Worm (Caenorhabditis elegans) whole organism, early embryonic: ENCODE measurements around the gene vps-29.

ENCODE experiments used
- B0310.2 ChIP-seq: sonication (generic microtip); optimal IDR thresholded peaks from 2 replicates; lab custom pipeline; 2016; ENCODE audit warnings: mild to moderate bottlenecking, missing genetic modification characterization, missing compliant biosample characterization
- ama-1 ChIP-seq: fragments of 150-350 bp; optimal IDR thresholded peaks from 2 replicates; lab custom pipeline; 2014
- ceh-13 ChIP-seq: fragments of 200-800 bp; sonication (Bioruptor generic); optimal IDR thresholded peaks from 2 replicates; lab custom pipeline; 2018; ENCODE audit warnings: mild to moderate bottlenecking, missing genetic modification characterization, missing compliant biosample characterization
- flt-1 ChIP-seq: fragments of 200-800 bp; sonication (Bioruptor generic); IDR thresholded peaks from 2 replicates; pipeline ENCODE4 v1.3.6; 2022; ENCODE audit warnings: missing genetic modification characterization, missing compliant biosample characterization
- hnd-1 ChIP-seq: sonication (generic microtip); optimal IDR thresholded peaks from 2 replicates; lab custom pipeline; 2016; ENCODE audit warnings: missing genetic modification characterization, missing compliant biosample characterization
- pes-1 ChIP-seq: fragments of 200-800 bp; sonication (Bioruptor generic); IDR thresholded peaks from 2 replicates; pipeline ENCODE4 v1.3.6; 2022; ENCODE audit warnings: missing genetic modification reagents, missing genetic modification characterization, missing compliant biosample characterization
- scrt-1 ChIP-seq: fragments of 200-800 bp; sonication (Bioruptor generic); IDR thresholded peaks from 2 replicates; pipeline ENCODE4 v1.3.6; 2022; ENCODE audit warnings: missing genetic modification characterization, missing compliant biosample characterization
- tbx-37 ChIP-seq: fragments of 200-800 bp; sonication (Bioruptor generic); conservative IDR thresholded peaks from 2 replicates; pipeline ENCODE4 v1.3.6; 2022; ENCODE audit warnings: missing genetic modification reagents, missing genetic modification characterization, missing compliant biosample characterization
- tra-4 ChIP-seq: sonication (generic microtip); optimal IDR thresholded peaks from 2 replicates; lab custom pipeline; 2017; ENCODE audit warnings: missing genetic modification characterization, missing compliant biosample characterization

DNA sequence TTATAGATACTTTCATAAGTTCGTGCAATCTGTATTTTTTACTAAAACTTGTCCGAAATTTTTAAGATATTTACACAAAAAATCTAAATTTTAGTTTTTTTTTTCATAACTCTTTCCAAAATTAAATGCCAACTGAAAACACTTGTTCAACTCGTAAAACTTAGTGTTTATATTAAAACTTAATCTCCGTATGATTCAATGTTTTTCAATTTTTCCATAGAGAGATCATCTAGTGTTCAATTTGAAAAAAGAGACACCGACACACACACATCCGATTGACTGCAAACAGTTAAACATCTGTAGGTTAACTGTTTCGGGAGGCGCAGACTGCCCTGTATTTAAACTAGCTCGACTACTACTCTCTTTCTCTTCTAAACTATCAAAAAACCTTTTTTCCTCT, 3.9 kb downstream of the vps-29 start, which contains the start of gene T16H12.9:
- TF ChIP-seq B0310.2, result no peak
- no peak for TF ChIP-seq ama-1 (lab: Kevin White, UChicago)
- no peak for TF ChIP-seq flt-1 (GFP tag; lab: Robert Waterston, UW)
- no peak for TF ChIP-seq scrt-1 (GFP tag; lab: Robert Waterston, UW)
- TF ChIP-seq tbx-37 (GFP tag; lab: Robert Waterston, UW), result no peak
- no peak for TF ChIP-seq hnd-1 (tag; lab: Kevin White, UChicago)
- no peak for TF ChIP-seq tra-4 (tag; lab: Kevin White, UChicago)
- TF ChIP-seq ceh-13, result no peak
- no peak for TF ChIP-seq pes-1 (GFP tag; lab: Robert Waterston, UW)
